Fruit fly (Drosophila melanogaster) whole organism, embryonic: ENCODE data around the gene CG2129.

Experiments
- Asciz ChIP-seq: fragments of 200-800 bp; sonication (Bioruptor generic); optimal IDR thresholded peaks from 2 replicates; lab custom pipeline; 2017; ENCODE audit warnings: missing biosample characterization, mild to moderate bottlenecking, missing genetic modification characterization, missing genetic modification reagents
- BEAF-32 ChIP-seq: fragments of 200-800 bp; sonication (Bioruptor generic); optimal IDR thresholded peaks from 3 replicates; lab custom pipeline; 2017; ENCODE audit warnings: missing biosample characterization, missing genetic modification characterization, mild to moderate bottlenecking, moderate library complexity, missing genetic modification reagents
- CG10321 ChIP-seq: fragments of 200-800 bp; sonication (Bioruptor generic); IDR thresholded peaks from 2 replicates; pipeline ENCODE4 v1.3.6; 2022; ENCODE audit warnings: missing biosample characterization, missing genetic modification characterization
- CG10366 ChIP-seq: fragments of 200-800 bp; sonication (Bioruptor generic); IDR thresholded peaks from 2 replicates; pipeline ENCODE4 v1.3.6; 2022; ENCODE audit warnings: missing biosample characterization, missing genetic modification characterization
- CG12659 ChIP-seq: fragments of 200-800 bp; sonication (Bioruptor generic); optimal IDR thresholded peaks from 3 replicates; lab custom pipeline; 2017; ENCODE audit warnings: mild to moderate bottlenecking, missing biosample characterization, missing genetic modification reagents, missing genetic modification characterization
- CG13894 ChIP-seq: fragments of 200-800 bp; sonication (Bioruptor generic); optimal IDR thresholded peaks from 3 replicates; lab custom pipeline; 2018; ENCODE audit warnings: missing biosample characterization, mild to moderate bottlenecking, missing genetic modification characterization, moderate library complexity
- CG2120 ChIP-seq: fragments of 200-800 bp; sonication (Bioruptor generic); optimal IDR thresholded peaks from 3 replicates; lab custom pipeline; 2016; ENCODE audit warnings: missing biosample characterization, missing genetic modification characterization
- CG2199 ChIP-seq: fragments of 200-800 bp; sonication (Bioruptor generic); IDR thresholded peaks from 3 replicates; pipeline ENCODE4 v1.3.6; 2022; ENCODE audit warnings: missing biosample characterization, missing genetic modification characterization
- CG30020 ChIP-seq: fragments of 200-800 bp; optimal IDR thresholded peaks from 2 replicates; lab custom pipeline; 2019; ENCODE audit warnings: missing biosample characterization, mild to moderate bottlenecking, missing genetic modification characterization, moderate library complexity
- CG34224 ChIP-seq: fragments of 200-800 bp; sonication (Bioruptor generic); IDR thresholded peaks from 3 replicates; pipeline ENCODE4 v1.3.6; 2022; ENCODE audit warnings: missing biosample characterization, missing genetic modification characterization; ENCODE audit not compliant: partially characterized antibody
- CG34422 ChIP-seq: fragments of 200-800 bp; sonication (Bioruptor generic); IDR thresholded peaks from 3 replicates; pipeline ENCODE4 v1.3.6; 2022; ENCODE audit warnings: missing biosample characterization, missing genetic modification characterization
- CG3995 ChIP-seq: fragments of 200-800 bp; sonication (Bioruptor generic); optimal IDR thresholded peaks from 3 replicates; lab custom pipeline; 2016; ENCODE audit warnings: missing biosample characterization, missing genetic modification characterization
- CG4617 ChIP-seq: fragments of 200-800 bp; sonication (Bioruptor generic); optimal IDR thresholded peaks from 3 replicates; lab custom pipeline; 2016; ENCODE audit warnings: missing biosample characterization, missing genetic modification characterization, borderline replicate concordance
- CG6254 ChIP-seq: fragments of 200-800 bp; sonication (Bioruptor generic); optimal IDR thresholded peaks from 3 replicates; lab custom pipeline; 2017; ENCODE audit warnings: mild to moderate bottlenecking, missing biosample characterization, missing genetic modification reagents, missing genetic modification characterization
- CG7928 ChIP-seq: fragments of 200-800 bp; sonication (Bioruptor generic); optimal IDR thresholded peaks from 2 replicates; lab custom pipeline; 2017; ENCODE audit warnings: missing biosample characterization, mild to moderate bottlenecking, missing genetic modification characterization
- CG8089 ChIP-seq: fragments of 200-800 bp; sonication (Bioruptor generic); optimal IDR thresholded peaks from 3 replicates; lab custom pipeline; 2016; ENCODE audit warnings: missing biosample characterization, missing genetic modification characterization
- CG8924 ChIP-seq: fragments of 200-800 bp; optimal IDR thresholded peaks from 3 replicates; lab custom pipeline; 2019; ENCODE audit warnings: missing biosample characterization, mild to moderate bottlenecking, missing genetic modification characterization, moderate library complexity
- CG9876 ChIP-seq: fragments of 200-800 bp; sonication (Bioruptor generic); optimal IDR thresholded peaks from 2 replicates; lab custom pipeline; 2016; ENCODE audit warnings: missing biosample characterization, missing genetic modification characterization
- CG9932 ChIP-seq: fragments of 200-800 bp; sonication (Bioruptor generic); IDR thresholded peaks from 2 replicates; pipeline ENCODE4 v1.3.6; 2022; ENCODE audit warnings: missing biosample characterization, missing genetic modification characterization
- Dip3 ChIP-seq: fragments of 200-800 bp; sonication (Bioruptor generic); optimal IDR thresholded peaks from 3 replicates; lab custom pipeline; 2016; ENCODE audit warnings: missing biosample characterization, missing genetic modification characterization
- Lhr ChIP-seq: fragments of 200-800 bp; sonication (Bioruptor generic); optimal IDR thresholded peaks from 3 replicates; lab custom pipeline; 2017; ENCODE audit warnings: mild to moderate bottlenecking, missing biosample characterization, missing genetic modification reagents, missing genetic modification characterization
- Lpt ChIP-seq: fragments of >200 bp; optimal IDR thresholded peaks from 2 replicates; lab custom pipeline; 2018; ENCODE audit warnings: missing biosample characterization, missing genetic modification characterization
- Nf-YC ChIP-seq: fragments of 200-800 bp; optimal IDR thresholded peaks from 3 replicates; lab custom pipeline; 2019; ENCODE audit warnings: missing biosample characterization, mild to moderate bottlenecking, missing genetic modification characterization, moderate library complexity
- Opbp ChIP-seq: fragments of 200-800 bp; sonication (Bioruptor generic); IDR thresholded peaks from 3 replicates; pipeline ENCODE4 v1.3.6; 2022; ENCODE audit warnings: missing biosample characterization, missing genetic modification characterization; ENCODE audit not compliant: partially characterized antibody
- PHDP ChIP-seq: fragments of 200-800 bp; sonication (Bioruptor generic); optimal IDR thresholded peaks from 3 replicates; lab custom pipeline; 2018; ENCODE audit warnings: missing biosample characterization, mild to moderate bottlenecking, missing genetic modification characterization, moderate library complexity
- Pdp1 ChIP-seq, 2 experiments: fragments of 200-800 bp; sonication (Bioruptor generic); optimal IDR thresholded peaks; 3 replicates each; lab custom pipeline; 2016; ENCODE audit warnings: missing biosample characterization in 2 of 2, missing genetic modification characterization in 2 of 2, mild to moderate bottlenecking in 1 of 2, moderate library complexity in 1 of 2
- Sry-δ ChIP-seq: fragments of 200-800 bp; sonication (Bioruptor generic); optimal IDR thresholded peaks from 2 replicates; lab custom pipeline; 2016; ENCODE audit warnings: missing biosample characterization, missing genetic modification characterization
- Taf1 ChIP-seq: fragments of 200-800 bp; sonication (Bioruptor generic); IDR thresholded peaks from 2 replicates; pipeline ENCODE4 v1.3.6; 2022; ENCODE audit warnings: missing biosample characterization, missing genetic modification characterization
- al ChIP-seq: fragments of 200-800 bp; sonication (Bioruptor generic); IDR thresholded peaks from 2 replicates; pipeline ENCODE4 v1.3.6; 2022; ENCODE audit warnings: missing biosample characterization, missing genetic modification characterization
- aop ChIP-seq: fragments of 200-800 bp; sonication (Bioruptor generic); IDR thresholded peaks from 2 replicates; pipeline ENCODE4 v1.3.6; 2022; ENCODE audit warnings: missing biosample characterization, missing genetic modification characterization
- dmrt99B ChIP-seq: fragments of 200-800 bp; sonication (Bioruptor generic); optimal IDR thresholded peaks from 2 replicates; lab custom pipeline; 2018; ENCODE audit warnings: missing biosample characterization, mild to moderate bottlenecking, missing genetic modification characterization, moderate library complexity
- esg ChIP-seq: fragments of 200-800 bp; sonication (Bioruptor generic); conservative IDR thresholded peaks from 2 replicates; pipeline ENCODE4 v1.3.6; 2022; ENCODE audit warnings: missing biosample characterization, missing genetic modification characterization
- ftz-f1 ChIP-seq: fragments of 200-800 bp; sonication (Bioruptor generic); optimal IDR thresholded peaks from 2 replicates; lab custom pipeline; 2016; ENCODE audit warnings: missing biosample characterization, missing genetic modification characterization
- her ChIP-seq: fragments of 200-800 bp; sonication (Bioruptor generic); optimal IDR thresholded peaks from 2 replicates; lab custom pipeline; 2016; ENCODE audit warnings: missing biosample characterization, missing genetic modification characterization
- klu ChIP-seq: fragments of 200-800 bp; sonication (Bioruptor generic); IDR thresholded peaks from 2 replicates; pipeline ENCODE4 v1.3.6; 2022; ENCODE audit warnings: missing biosample characterization, missing genetic modification characterization
- mld ChIP-seq: fragments of 200-800 bp; sonication (Bioruptor generic); IDR thresholded peaks from 3 replicates; pipeline ENCODE4 v1.3.6; 2022; ENCODE audit warnings: missing biosample characterization, missing genetic modification characterization; ENCODE audit not compliant: partially characterized antibody
- nau ChIP-seq: fragments of 200-800 bp; sonication (Bioruptor generic); optimal IDR thresholded peaks from 3 replicates; lab custom pipeline; 2017; ENCODE audit warnings: missing biosample characterization, mild to moderate bottlenecking, missing genetic modification characterization, missing genetic modification reagents
- nerfin-1 ChIP-seq: fragments of 200-800 bp; sonication (Bioruptor generic); optimal IDR thresholded peaks from 3 replicates; lab custom pipeline; 2019; ENCODE audit warnings: missing biosample characterization, mild to moderate bottlenecking, missing genetic modification characterization, moderate library complexity
- org-1 ChIP-seq: fragments of 200-800 bp; sonication (Bioruptor generic); optimal IDR thresholded peaks from 2 replicates; lab custom pipeline; 2017; ENCODE audit warnings: missing biosample characterization, missing genetic modification characterization
- pzg ChIP-seq: fragments of 200-800 bp; sonication (Bioruptor generic); optimal IDR thresholded peaks from 3 replicates; lab custom pipeline; 2018; ENCODE audit warnings: missing biosample characterization, mild to moderate bottlenecking, missing genetic modification characterization, moderate library complexity
- rib ChIP-seq: fragments of 200-800 bp; sonication (Bioruptor generic); IDR thresholded peaks from 2 replicates; pipeline ENCODE4 v1.3.6; 2022; ENCODE audit warnings: missing biosample characterization, missing genetic modification characterization
- row ChIP-seq: fragments of 200-800 bp; sonication (Bioruptor generic); IDR thresholded peaks from 3 replicates; pipeline ENCODE4 v1.3.6; 2022; ENCODE audit warnings: missing biosample characterization, missing genetic modification characterization
- sens-2 ChIP-seq: fragments of 200-800 bp; sonication (Bioruptor generic); IDR thresholded peaks from 2 replicates; pipeline ENCODE4 v1.3.6; 2022; ENCODE audit warnings: missing biosample characterization, missing genetic modification characterization
- sisA ChIP-seq: fragments of 200-800 bp; sonication (Bioruptor generic); IDR thresholded peaks from 2 replicates; pipeline ENCODE4 v1.3.6; 2022; ENCODE audit warnings: missing biosample characterization, missing genetic modification characterization
- sna ChIP-seq: fragments of 200-800 bp; sonication (Bioruptor generic); IDR thresholded peaks from 2 replicates; pipeline ENCODE4 v1.3.6; 2022; ENCODE audit warnings: missing biosample characterization, missing genetic modification characterization; ENCODE audit not compliant: partially characterized antibody
- ttk ChIP-seq: fragments of 200-800 bp; sonication (Bioruptor generic); IDR thresholded peaks from 2 replicates; pipeline ENCODE4 v2.1.2; 2022; ENCODE audit warnings: missing biosample characterization, missing genetic modification characterization
- twi ChIP-seq: fragments of 200-800 bp; optimal IDR thresholded peaks from 2 replicates; lab custom pipeline; 2019; ENCODE audit warnings: missing biosample characterization, mild to moderate bottlenecking, missing genetic modification characterization, moderate library complexity
- tx ChIP-seq: fragments of 200-800 bp; sonication (Bioruptor generic); optimal IDR thresholded peaks from 2 replicates; lab custom pipeline; 2016; ENCODE audit warnings: missing biosample characterization, missing genetic modification characterization
- zen ChIP-seq: fragments of 200-800 bp; sonication (Bioruptor generic); optimal IDR thresholded peaks from 3 replicates; lab custom pipeline; 2018; ENCODE audit warnings: missing biosample characterization, mild to moderate bottlenecking, missing genetic modification characterization, moderate library complexity
- zen2 ChIP-seq: fragments of 200-800 bp; sonication (Bioruptor generic); IDR thresholded peaks from 3 replicates; pipeline ENCODE4 v1.3.6; 2022; ENCODE audit warnings: missing biosample characterization, missing genetic modification characterization; ENCODE audit not compliant: partially characterized antibody
- zfh2 ChIP-seq: fragments of 200-800 bp; sonication (Bioruptor generic); optimal IDR thresholded peaks from 2 replicates; lab custom pipeline; 2016; ENCODE audit warnings: missing biosample characterization, missing genetic modification characterization

The CG2129 gene

DNA sequence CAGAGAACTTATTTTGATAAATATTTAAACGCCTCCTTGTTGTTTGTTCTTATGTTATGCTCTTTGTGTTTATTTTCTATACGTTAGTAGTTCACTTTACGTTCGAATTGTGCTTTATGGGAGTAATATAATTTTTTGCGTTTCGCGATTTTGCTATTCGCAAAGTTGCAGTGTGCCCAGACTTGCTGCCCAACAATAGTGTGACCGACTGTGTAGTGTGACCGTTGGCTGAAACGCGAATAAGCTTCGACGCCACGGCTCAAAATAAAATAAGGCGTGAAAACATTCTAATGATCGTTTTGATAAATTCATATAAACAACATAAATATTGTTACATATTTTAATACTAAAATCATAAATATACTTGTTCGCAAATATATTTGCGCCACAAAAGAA, 3.6 kb upstream of the CG2129 start, which contains the start of gene Smox (continued):
- TF ChIP-seq CG2120 (GFP tag; lab: Kevin White, UChicago) (no peak), Nf-YC (tag; lab: Kevin White, UChicago) (no peak), CG8924 (tag; lab: Kevin White, UChicago) (peak; percentile 26), mld (no peak), aop (GFP tag; lab: Robert Waterston, UW) (no peak), CG10321 (GFP tag; lab: Robert Waterston, UW) (no peak), Dip3 (GFP tag; lab: Kevin White, UChicago) (no peak), CG6254 (GFP tag; lab: Kevin White, UChicago) (no peak), Pdp1 (GFP tag; optimal IDR thresholded peaks at IDR 0.05; lab: Kevin White, UChicago) (no peak), sna (GFP tag; lab: Robert Waterston, UW) (no peak), CG9932 (no peak), dmrt99B (tag; lab: Kevin White, UChicago) (no peak), Lpt (GFP tag; lab: Kevin White, UChicago) (no peak), CG13894 (tag; lab: Kevin White, UChicago) (no peak), zen (peak; percentile 17), zen2 (no peak), her (no peak), al (no peak), Opbp (GFP tag; lab: Robert Waterston, UW) (no peak), klu (no peak), nerfin-1 (tag; lab: Kevin White, UChicago) (no peak), nau (GFP tag; lab: Kevin White, UChicago) (no peak), CG34224 (GFP tag; lab: Robert Waterston, UW) (no peak), tx (GFP tag; lab: Kevin White, UChicago) (no peak), Lhr (peak; percentile 53), CG3995 (GFP tag; lab: Kevin White, UChicago) (peak; percentile 48), BEAF-32 (GFP tag; lab: Kevin White, UChicago) (peak; percentile 43), twi (tag; lab: Kevin White, UChicago) (no peak), pzg (GFP tag; lab: Kevin White, UChicago) (peak; percentile 73), esg (GFP tag; lab: Robert Waterston, UW) (no peak), CG4617 (GFP tag; lab: Kevin White, UChicago) (peak; percentile 75), PHDP (tag; lab: Kevin White, UChicago) (no peak), CG9876 (GFP tag; lab: Kevin White, UChicago) (no peak), CG2199 (GFP tag; lab: Robert Waterston, UW) (no peak), rib (GFP tag; lab: Robert Waterston, UW) (peak; percentile 65; the same call in 1 of the 2 replicates), sens-2 (no peak), CG34422 (GFP tag; lab: Robert Waterston, UW) (no peak), row (0 out of 3 replicates have a peak, but pooled peaks have one; percentile 36), CG7928 (GFP tag; lab: Kevin White, UChicago) (no peak), CG30020 (peak; percentile 19), ftz-f1 (no peak), Taf1 (GFP tag; lab: Robert Waterston, UW) (no peak), Asciz (GFP tag; lab: Kevin White, UChicago) (no peak), Sry-δ (peak; percentile 6), ttk (no peak), org-1 (no peak), CG10366 (GFP tag; lab: Robert Waterston, UW) (no peak), CG8089 (GFP tag; lab: Kevin White, UChicago) (no peak), zfh2 (GFP tag; lab: Kevin White, UChicago) (no peak), sisA (GFP tag; lab: Robert Waterston, UW) (no peak), CG12659 (GFP tag; lab: Kevin White, UChicago) (peak; percentile 62)
